Fruit fly (Drosophila melanogaster): ENCODE measurements around the gene CG43084.

Gene CG43084

DNA sequence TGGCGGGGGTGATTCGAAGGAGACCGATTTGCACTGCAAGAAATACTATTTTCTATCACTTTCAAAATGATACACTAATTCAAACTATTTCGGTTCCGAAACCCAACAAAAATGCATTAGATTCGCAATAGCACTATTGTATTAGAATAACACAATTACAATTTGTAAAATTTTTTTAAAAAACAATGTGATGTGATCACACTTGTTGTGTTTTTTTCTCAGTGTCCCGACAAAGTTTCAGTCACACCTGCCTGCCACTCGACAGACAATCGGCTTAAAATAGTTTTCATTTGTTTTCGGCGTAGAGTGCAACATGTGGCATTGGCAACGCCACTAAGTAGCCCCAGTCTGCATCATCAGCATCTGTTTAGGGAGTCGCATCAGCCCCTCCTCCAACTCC is 24.5 kb downstream of the CG43084 start (continued):
- TF ChIP-seq cato (GFP tag; optimal IDR thresholded peaks at IDR 0.05; ENCODE audit: borderline replicate concordance) (peak; percentile 27), nerfin-1 (tag; optimal IDR thresholded peaks at IDR 0.05) (peak; percentile 66), CG8089 (GFP tag; optimal IDR thresholded peaks at IDR 0.05) (peak; percentile 68), Pdp1 (GFP tag; optimal IDR thresholded peaks at IDR 0.05) (peak; percentile 59 to 71), CG34224 (GFP tag; IDR thresholded peaks at IDR 0.05; ENCODE audit: partially characterized antibody) (no peak), dysf (GFP tag; IDR thresholded peaks at IDR 0.05) (peak; percentile 28; the same call in 1 of the 3 replicates), Ada2b (GFP tag; IDR thresholded peaks at IDR 0.05) (no peak), CG18476 (GFP tag; optimal IDR thresholded peaks at IDR 0.05) (peak; percentile 51), nmo (GFP tag; optimal IDR thresholded peaks at IDR 0.05) (peak; percentile 84), CG3838 (GFP tag; optimal IDR thresholded peaks at IDR 0.05) (no peak), CG13424 (tag; optimal IDR thresholded peaks at IDR 0.05) (peak; percentile 61), CG6813 (GFP tag; optimal IDR thresholded peaks at IDR 0.05) (peak; percentile 49), CG4404 (GFP tag; IDR thresholded peaks at IDR 0.05) (peak; percentile 73), vnd (GFP tag; IDR thresholded peaks at IDR 0.05; ENCODE audit: partially characterized antibody) (no peak), CG4617 (GFP tag; optimal IDR thresholded peaks at IDR 0.05; ENCODE audit: borderline replicate concordance) (peak; percentile 28), bbx (GFP tag; IDR thresholded peaks at IDR 0.05; ENCODE audit: partially characterized antibody) (no peak), CG5245 (GFP tag; optimal IDR thresholded peaks at IDR 0.05) (peak; percentile 43), z (GFP tag; IDR thresholded peaks at IDR 0.05) (0 out of 3 replicates have a peak, but pooled peaks have one; percentile 25), prd (optimal IDR thresholded peaks at IDR 0.05) (no peak), prd (GFP tag; IDR thresholded peaks at IDR 0.05) (peak; percentile 76; the same call in 2 of the 3 replicates), CG32772 (GFP tag; IDR thresholded peaks at IDR 0.05) (peak; percentile 50; the same call in 1 of the 2 replicates), kah (GFP tag; optimal IDR thresholded peaks at IDR 0.05) (peak; percentile 91), CG1529 (GFP tag; optimal IDR thresholded peaks at IDR 0.05) (peak; percentile 66), vvl (GFP tag; IDR thresholded peaks at IDR 0.05) (peak; percentile 84), CG33213 (GFP tag; optimal IDR thresholded peaks at IDR 0.05) (peak; percentile 60), chm (GFP tag; IDR thresholded peaks at IDR 0.05) (peak; percentile 74; the same call in 1 of the 2 replicates), gem (tag; optimal IDR thresholded peaks at IDR 0.05) (peak; percentile 87), Neu2 (GFP tag; optimal IDR thresholded peaks at IDR 0.05; ENCODE audit: borderline replicate concordance) (no peak), Fer3 (tag; optimal IDR thresholded peaks at IDR 0.05) (peak; percentile 4), Dip3 (GFP tag; optimal IDR thresholded peaks at IDR 0.05) (no peak), amos (GFP tag; IDR thresholded peaks at IDR 0.05; ENCODE audit: partially characterized antibody) (no peak), CG4424 (GFP tag; optimal IDR thresholded peaks at IDR 0.05) (peak; percentile 86), Side (GFP tag; optimal IDR thresholded peaks at IDR 0.05) (peak; percentile 45), jumu (GFP tag; optimal IDR thresholded peaks at IDR 0.05) (peak; percentile 57), pfk (GFP tag; optimal IDR thresholded peaks at IDR 0.05) (no peak), luna (GFP tag; optimal IDR thresholded peaks at IDR 0.05) (no peak), Gsc (GFP tag; IDR thresholded peaks at IDR 0.05) (peak; percentile 50; the same call in 1 of the 2 replicates), crol (GFP tag; IDR thresholded peaks at IDR 0.05) (peak; percentile 64), inv (GFP tag; IDR thresholded peaks at IDR 0.05; ENCODE audit: partially characterized antibody) (no peak), Eip74EF (GFP tag; optimal IDR thresholded peaks at IDR 0.05) (no peak), Hr3 (GFP tag; optimal IDR thresholded peaks at IDR 0.05) (peak; percentile 60), CG1602 (GFP tag; optimal IDR thresholded peaks at IDR 0.05) (peak; percentile 76), CG12104 (GFP tag; optimal IDR thresholded peaks at IDR 0.05) (no peak), ewg (GFP tag; optimal IDR thresholded peaks at IDR 0.05) (peak; percentile 27), Fer2 (tag; optimal IDR thresholded peaks at IDR 0.05) (no peak), kni (GFP tag; optimal IDR thresholded peaks at IDR 0.05) (no peak), peb (GFP tag; IDR thresholded peaks at IDR 0.05) (0 out of 2 replicates have a peak, but pooled peaks have one; percentile 35), Hr51 (GFP tag; optimal IDR thresholded peaks at IDR 0.05) (peak in 1 of 2 experiments; percentile 6), CG31441 (GFP tag; IDR thresholded peaks at IDR 0.05) (peak; percentile 82)

Measured in whole organism, embryonic.